Fruit fly (Drosophila melanogaster): ENCODE measurements around the gene CG4829.

The CG4829 gene

DNA sequence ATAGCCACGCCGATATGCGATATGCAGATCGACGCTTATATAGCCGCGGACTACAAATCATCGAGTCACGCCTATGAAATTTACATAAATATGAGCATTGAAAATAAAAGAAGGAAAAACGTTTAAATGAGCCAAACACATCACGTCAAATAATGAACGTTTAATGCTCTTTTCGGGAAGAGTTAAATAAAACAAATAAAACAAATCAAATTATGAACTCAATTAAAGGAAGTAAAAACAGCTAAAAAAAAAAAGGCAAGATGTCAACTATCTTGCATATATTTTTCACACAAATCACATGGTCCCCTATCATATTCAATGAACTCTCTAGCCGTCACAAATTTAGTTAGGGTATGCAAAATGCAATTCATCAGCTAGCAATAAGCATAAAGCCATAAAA, 56.1 kb downstream of the CG4829 start (continued):
- no peak for TF ChIP-seq HLH54F (GFP tag; optimal IDR thresholded peaks at IDR 0.05)
- TF ChIP-seq bsh (GFP tag; optimal IDR thresholded peaks at IDR 0.05), result peak in 1 of 2 experiments; percentile 1
- TF ChIP-seq Xbp1 (GFP tag; optimal IDR thresholded peaks at IDR 0.05), result peak; percentile 5
- TF ChIP-seq lab (GFP tag; optimal IDR thresholded peaks at IDR 0.05), result no peak
- TF ChIP-seq CG8388 (GFP tag; optimal IDR thresholded peaks at IDR 0.05), result peak; percentile 7
- TF ChIP-seq Xrp1 (GFP tag; IDR thresholded peaks at IDR 0.05), result 0 out of 2 replicates have a peak, but pooled peaks have one; percentile 28
- no peak for TF ChIP-seq CG13296 (GFP tag; optimal IDR thresholded peaks at IDR 0.05)
- no peak for TF ChIP-seq Dll (GFP tag; IDR thresholded peaks at IDR 0.05; ENCODE audit: partially characterized antibody)
- TF ChIP-seq CG17359 (tag; optimal IDR thresholded peaks at IDR 0.05), result peak; percentile 33
- TF ChIP-seq pan (optimal IDR thresholded peaks at IDR 0.05), result no peak
- TF ChIP-seq pan (GFP tag; optimal IDR thresholded peaks at IDR 0.05 in 1 of 2, IDR thresholded peaks at IDR 0.05 in 1 of 2), result peak in 1 of 2 experiments; percentile 26
- 0 out of 2 replicates have a peak, but pooled peaks have one; percentile 17 for TF ChIP-seq CG17328 (GFP tag; IDR thresholded peaks at IDR 0.05)
- TF ChIP-seq Kr (GFP tag; optimal IDR thresholded peaks at IDR 0.05), result no peak
- TF ChIP-seq CkIIα-i1 (GFP tag; IDR thresholded peaks at IDR 0.05), result no peak
- no peak for TF ChIP-seq Dfd (GFP tag; optimal IDR thresholded peaks at IDR 0.05)
- TF ChIP-seq CG3163 (GFP tag; optimal IDR thresholded peaks at IDR 0.05), result no peak
- TF ChIP-seq CG10366 (GFP tag; IDR thresholded peaks at IDR 0.05), result peak; percentile 62
- no peak for TF ChIP-seq gce (GFP tag; IDR thresholded peaks at IDR 0.05)
- no peak for TF ChIP-seq zen (tag; optimal IDR thresholded peaks at IDR 0.05)
- TF ChIP-seq CG7271 (tag; optimal IDR thresholded peaks at IDR 0.05), result no peak
- TF ChIP-seq ind (GFP tag; optimal IDR thresholded peaks at IDR 0.05), result no peak
- TF ChIP-seq CG10274 (GFP tag; optimal IDR thresholded peaks at IDR 0.05), result no peak
- no peak for TF ChIP-seq CG12744 (GFP tag; optimal IDR thresholded peaks at IDR 0.05)
- peak in 1 of 2 experiments; percentile 5 for TF ChIP-seq Eip74EF (GFP tag; optimal IDR thresholded peaks at IDR 0.05)
- TF ChIP-seq CG14441 (GFP tag; IDR thresholded peaks at IDR 0.05), result peak; percentile 53
- TF ChIP-seq ci (GFP tag; IDR thresholded peaks at IDR 0.05), result peak; percentile 45; the same call in 1 of the 3 replicates
- TF ChIP-seq CG14014 (GFP tag; IDR thresholded peaks at IDR 0.05), result no peak
- peak; percentile 5 for TF ChIP-seq Abd-B (GFP tag; optimal IDR thresholded peaks at IDR 0.05)
- TF ChIP-seq ap (GFP tag; IDR thresholded peaks at IDR 0.05), result 0 out of 2 replicates have a peak, but pooled peaks have one; percentile 27
- TF ChIP-seq CG11504 (tag; optimal IDR thresholded peaks at IDR 0.05), result peak; percentile 65
- peak; percentile 29 for TF ChIP-seq nmo (GFP tag; optimal IDR thresholded peaks at IDR 0.05)
- TF ChIP-seq salm (tag; optimal IDR thresholded peaks at IDR 0.05), result peak; percentile 5
- TF ChIP-seq CG6689 (GFP tag; IDR thresholded peaks at IDR 0.05), result peak; percentile 30; the same call in 1 of the 2 replicates
- no peak for TF ChIP-seq CG17802 (tag; optimal IDR thresholded peaks at IDR 0.05)
- peak; percentile 59; the same call in 2 of the 3 replicates for TF ChIP-seq so (GFP tag; IDR thresholded peaks at IDR 0.05)
- peak; percentile 40 for TF ChIP-seq CG13424 (tag; optimal IDR thresholded peaks at IDR 0.05)
- TF ChIP-seq E2f2 (GFP tag; IDR thresholded peaks at IDR 0.05), result peak; percentile 14; the same call in 1 of the 2 replicates
- peak; percentile 61 for TF ChIP-seq D19A (tag; optimal IDR thresholded peaks at IDR 0.05)
- peak; percentile 10 for TF ChIP-seq CG17385 (GFP tag; optimal IDR thresholded peaks at IDR 0.05)
- no peak for TF ChIP-seq cato (GFP tag; optimal IDR thresholded peaks at IDR 0.05; ENCODE audit: borderline replicate concordance)
- TF ChIP-seq CG3847 (GFP tag; IDR thresholded peaks at IDR 0.05), result no peak
- TF ChIP-seq pnt (GFP tag; optimal IDR thresholded peaks at IDR 0.05), result peak; percentile 14
- 0 out of 3 replicates have a peak, but pooled peaks have one; percentile 16 for TF ChIP-seq ase (GFP tag; IDR thresholded peaks at IDR 0.05)
- no peak for TF ChIP-seq prd (optimal IDR thresholded peaks at IDR 0.05)
- no peak; the same call in 2 of the 3 replicates for TF ChIP-seq prd (GFP tag; IDR thresholded peaks at IDR 0.05)
- no peak for TF ChIP-seq tup (GFP tag; optimal IDR thresholded peaks at IDR 0.05)
- TF ChIP-seq fd96Cb (tag; optimal IDR thresholded peaks at IDR 0.05), result peak; percentile 9
- TF ChIP-seq abd-A (tag; optimal IDR thresholded peaks at IDR 0.05), result no peak
- TF ChIP-seq CG4617 (GFP tag; optimal IDR thresholded peaks at IDR 0.05; ENCODE audit: borderline replicate concordance), result no peak
- no peak for TF ChIP-seq Doc2 (GFP tag; IDR thresholded peaks at IDR 0.05)

All from whole organism, embryonic.